Fruit fly (Drosophila melanogaster) whole organism, embryonic: ENCODE data around the gene Cyp4d21.
A peak's percentile ranks its signal among the peaks of the same experiment; 100 is the strongest.

Experiments
- ATbp ChIP-seq: fragments of 200-800 bp; sonication (Bioruptor generic); optimal IDR thresholded peaks from 2 replicates; lab custom pipeline; 2017; ENCODE audit warnings: missing biosample characterization, mild to moderate bottlenecking, missing genetic modification characterization, missing genetic modification reagents
- Antp ChIP-seq: fragments of 200-800 bp; sonication (Bioruptor generic); optimal IDR thresholded peaks from 3 replicates; lab custom pipeline; 2016; ENCODE audit warnings: missing biosample characterization, missing genetic modification characterization
- CG10366 ChIP-seq: fragments of 200-800 bp; sonication (Bioruptor generic); IDR thresholded peaks from 2 replicates; pipeline ENCODE4 v1.3.6; 2022; ENCODE audit warnings: missing biosample characterization, missing genetic modification characterization
- CG11560 ChIP-seq: fragments of 200-800 bp; sonication (Bioruptor generic); IDR thresholded peaks from 3 replicates; pipeline ENCODE4 v1.3.6; 2022; ENCODE audit warnings: missing biosample characterization, missing genetic modification characterization
- CG12104 ChIP-seq: fragments of 200-800 bp; sonication (Bioruptor generic); optimal IDR thresholded peaks from 3 replicates; lab custom pipeline; 2016; ENCODE audit warnings: missing biosample characterization, missing genetic modification characterization
- CG12219 ChIP-seq: fragments of 200-800 bp; sonication (Bioruptor generic); optimal IDR thresholded peaks from 3 replicates; lab custom pipeline; 2018; ENCODE audit warnings: missing biosample characterization, mild to moderate bottlenecking, missing genetic modification characterization
- CG1233 ChIP-seq: fragments of 200-800 bp; sonication (Bioruptor generic); optimal IDR thresholded peaks from 4 replicates; lab custom pipeline; 2018; ENCODE audit warnings: missing biosample characterization, mild to moderate bottlenecking, missing genetic modification characterization
- CG13424 ChIP-seq: fragments of 200-800 bp; sonication (Bioruptor generic); optimal IDR thresholded peaks from 2 replicates; lab custom pipeline; 2019; ENCODE audit warnings: missing biosample characterization, mild to moderate bottlenecking, missing genetic modification characterization, moderate library complexity
- CG13624 ChIP-seq: fragments of 200-800 bp; sonication (Bioruptor generic); optimal IDR thresholded peaks from 2 replicates; lab custom pipeline; 2016; ENCODE audit warnings: missing biosample characterization, missing genetic modification characterization
- CG2129 ChIP-seq: fragments of 200-800 bp; sonication (Bioruptor generic); IDR thresholded peaks from 2 replicates; pipeline ENCODE4 v1.3.6; 2022; ENCODE audit warnings: missing biosample characterization, missing genetic modification characterization; ENCODE audit not compliant: partially characterized antibody
- CG30020 ChIP-seq: fragments of 200-800 bp; optimal IDR thresholded peaks from 2 replicates; lab custom pipeline; 2019; ENCODE audit warnings: missing biosample characterization, mild to moderate bottlenecking, missing genetic modification characterization, moderate library complexity
- CG3163 ChIP-seq: fragments of 200-800 bp; sonication (Bioruptor generic); optimal IDR thresholded peaks from 3 replicates; lab custom pipeline; 2016; ENCODE audit warnings: missing biosample characterization, missing genetic modification characterization
- CG33213 ChIP-seq: fragments of 200-800 bp; sonication (Bioruptor generic); optimal IDR thresholded peaks from 3 replicates; lab custom pipeline; 2016; ENCODE audit warnings: missing biosample characterization, missing genetic modification characterization
- CG34224 ChIP-seq: fragments of 200-800 bp; sonication (Bioruptor generic); IDR thresholded peaks from 3 replicates; pipeline ENCODE4 v1.3.6; 2022; ENCODE audit warnings: missing biosample characterization, missing genetic modification characterization; ENCODE audit not compliant: partially characterized antibody
- CG34422 ChIP-seq: fragments of 200-800 bp; sonication (Bioruptor generic); IDR thresholded peaks from 3 replicates; pipeline ENCODE4 v1.3.6; 2022; ENCODE audit warnings: missing biosample characterization, missing genetic modification characterization
- CG3995 ChIP-seq: fragments of 200-800 bp; sonication (Bioruptor generic); optimal IDR thresholded peaks from 3 replicates; lab custom pipeline; 2016; ENCODE audit warnings: missing biosample characterization, missing genetic modification characterization
- CG5953 ChIP-seq: fragments of 200-800 bp; sonication (Bioruptor generic); IDR thresholded peaks from 2 replicates; pipeline ENCODE4 v1.3.6; 2022; ENCODE audit warnings: missing biosample characterization, missing genetic modification characterization
- CG6765 ChIP-seq: fragments of 200-800 bp; sonication (Bioruptor generic); optimal IDR thresholded peaks from 3 replicates; lab custom pipeline; 2017; ENCODE audit warnings: missing biosample characterization, mild to moderate bottlenecking, missing genetic modification characterization
- CG7987 ChIP-seq: fragments of 200-800 bp; sonication (Bioruptor generic); optimal IDR thresholded peaks from 2 replicates; lab custom pipeline; 2018; ENCODE audit warnings: missing biosample characterization, mild to moderate bottlenecking, missing genetic modification characterization, moderate library complexity
- CG8388 ChIP-seq: fragments of 200-800 bp; sonication (Bioruptor generic); optimal IDR thresholded peaks from 2 replicates; lab custom pipeline; 2019; ENCODE audit warnings: missing biosample characterization, mild to moderate bottlenecking, missing genetic modification characterization, moderate library complexity
- CG8478 ChIP-seq: fragments of >200 bp; optimal IDR thresholded peaks from 2 replicates; lab custom pipeline; 2018
- CG9609 ChIP-seq: fragments of 200-800 bp; sonication (Bioruptor generic); optimal IDR thresholded peaks from 3 replicates; lab custom pipeline; 2016; ENCODE audit warnings: missing biosample characterization, missing genetic modification characterization
- CG9817 ChIP-seq: fragments of 200-800 bp; sonication (Bioruptor generic); optimal IDR thresholded peaks from 2 replicates; lab custom pipeline; 2018; ENCODE audit warnings: missing biosample characterization, mild to moderate bottlenecking, missing genetic modification characterization, moderate library complexity
- CTCF ChIP-seq: fragments of 200-800 bp; sonication (Bioruptor generic); optimal IDR thresholded peaks from 2 replicates; lab custom pipeline; 2017; ENCODE audit warnings: missing biosample characterization, mild to moderate bottlenecking, missing genetic modification characterization, moderate library complexity
- CrebB ChIP-seq: fragments of 200-800 bp; sonication (Bioruptor generic); optimal IDR thresholded peaks from 3 replicates; lab custom pipeline; 2018; ENCODE audit warnings: missing biosample characterization, mild to moderate bottlenecking, missing genetic modification characterization
- Drgx ChIP-seq: fragments of 200-800 bp; sonication (Bioruptor generic); IDR thresholded peaks from 2 replicates; pipeline ENCODE4 v1.3.6; 2022; ENCODE audit warnings: missing biosample characterization, missing genetic modification characterization
- E2f1 ChIP-seq: fragments of 200-800 bp; sonication (Bioruptor generic); IDR thresholded peaks from 2 replicates; pipeline ENCODE4 v1.3.6; 2022; ENCODE audit warnings: missing biosample characterization, missing genetic modification characterization
- Ets65A ChIP-seq: fragments of 200-800 bp; sonication (Bioruptor generic); peaks from one replicate; lab custom pipeline; 2016; ENCODE audit warnings: missing biosample characterization, missing genetic modification characterization
- Gsc ChIP-seq: fragments of 200-800 bp; sonication (Bioruptor generic); IDR thresholded peaks from 2 replicates; pipeline ENCODE4 v1.3.6; 2022; ENCODE audit warnings: missing biosample characterization, missing genetic modification characterization
- Hr51 ChIP-seq, 2 experiments: fragments of 200-800 bp; sonication (Bioruptor generic); optimal IDR thresholded peaks; 2 replicates in 1 of 2; 3 replicates in 1 of 2; lab custom pipeline; 2016 to 2018; ENCODE audit warnings: missing biosample characterization in 2 of 2, missing genetic modification characterization in 2 of 2, mild to moderate bottlenecking in 1 of 2, moderate library complexity in 1 of 2
- NC2α ChIP-seq: fragments of 200-800 bp; sonication (Bioruptor generic); optimal IDR thresholded peaks from 2 replicates; lab custom pipeline; 2016; ENCODE audit warnings: missing biosample characterization, missing genetic modification characterization
- NK7.1 ChIP-seq: fragments of 200-800 bp; sonication (Bioruptor generic); optimal IDR thresholded peaks from 3 replicates; lab custom pipeline; 2016; ENCODE audit warnings: missing biosample characterization, missing genetic modification characterization
- Neu2 ChIP-seq: fragments of 200-800 bp; sonication (Bioruptor generic); optimal IDR thresholded peaks from 3 replicates; lab custom pipeline; 2016; ENCODE audit warnings: missing biosample characterization, missing genetic modification characterization, borderline replicate concordance
- Nf-YA ChIP-seq: fragments of 200-800 bp; sonication (Bioruptor generic); IDR thresholded peaks from 2 replicates; pipeline ENCODE4 v1.3.6; 2022; ENCODE audit warnings: missing biosample characterization, missing genetic modification characterization
- Nf-YB ChIP-seq: fragments of 200-800 bp; sonication (Bioruptor generic); optimal IDR thresholded peaks from 3 replicates; lab custom pipeline; 2019; ENCODE audit warnings: missing biosample characterization, mild to moderate bottlenecking, missing genetic modification characterization, moderate library complexity
- Oaz ChIP-seq: fragments of 200-800 bp; sonication (Bioruptor generic); IDR thresholded peaks from 2 replicates; pipeline ENCODE4 v1.3.6; 2022; ENCODE audit warnings: missing biosample characterization, missing genetic modification characterization
- Optix ChIP-seq: fragments of 200-800 bp; sonication (Bioruptor generic); IDR thresholded peaks from 3 replicates; pipeline ENCODE4 v1.3.6; 2022; ENCODE audit warnings: missing biosample characterization, missing genetic modification characterization
- Ssrp ChIP-seq: fragments of 200-800 bp; sonication (Bioruptor generic); optimal IDR thresholded peaks from 2 replicates; lab custom pipeline; 2018; ENCODE audit warnings: missing biosample characterization, mild to moderate bottlenecking, missing genetic modification characterization, moderate library complexity
- Taf1 ChIP-seq: fragments of 200-800 bp; sonication (Bioruptor generic); IDR thresholded peaks from 2 replicates; pipeline ENCODE4 v1.3.6; 2022; ENCODE audit warnings: missing biosample characterization, missing genetic modification characterization
- Tbp ChIP-seq: fragments of >200 bp; optimal IDR thresholded peaks from 2 replicates; lab custom pipeline; 2018; ENCODE audit warnings: missing biosample characterization, missing genetic modification characterization
- Vsx1 ChIP-seq: fragments of 200-800 bp; sonication (Bioruptor generic); optimal IDR thresholded peaks from 2 replicates; lab custom pipeline; 2017; ENCODE audit warnings: missing biosample characterization, mild to moderate bottlenecking, missing genetic modification characterization, missing genetic modification reagents
- cad ChIP-seq: fragments of >200 bp; optimal IDR thresholded peaks from 2 replicates; lab custom pipeline; 2017; ENCODE audit warnings: missing biosample characterization, missing genetic modification characterization
- croc ChIP-seq: fragments of 200-800 bp; sonication (Bioruptor generic); conservative IDR thresholded peaks from 3 replicates; pipeline ENCODE4 v1.3.6; 2022; ENCODE audit warnings: missing biosample characterization, missing genetic modification characterization
- dati ChIP-seq: fragments of 200-800 bp; sonication (Bioruptor generic); IDR thresholded peaks from 2 replicates; pipeline ENCODE4 v1.3.6; 2022; ENCODE audit warnings: missing biosample characterization, missing genetic modification characterization
- dpn ChIP-seq, 2 experiments: fragments of 200-800 bp; sonication (Bioruptor generic); optimal IDR thresholded peaks; 3 replicates each; lab custom pipeline; 2016; ENCODE audit warnings: missing biosample characterization in 2 of 2, missing genetic modification characterization in 2 of 2
- kay ChIP-seq: fragments of 200-800 bp; sonication (Bioruptor generic); optimal IDR thresholded peaks from 2 replicates; lab custom pipeline; 2016; ENCODE audit warnings: missing biosample characterization, missing genetic modification characterization
- lbe ChIP-seq: fragments of 200-800 bp; sonication (Bioruptor generic); optimal IDR thresholded peaks from 2 replicates; lab custom pipeline; 2016; ENCODE audit warnings: missing biosample characterization, mild to moderate bottlenecking, missing genetic modification characterization
- pan ChIP-seq, 4 experiments: fragments of >200 bp in 3 of 4; fragments of 200-800 bp in 1 of 4; sonication (Bioruptor generic) in 1 of 4; optimal IDR thresholded peaks in 3 of 4; IDR thresholded peaks in 1 of 4; 2 replicates each; pipeline versions ENCODE4 v1.3.6 to Lab custom; 2017 to 2022; ENCODE audit warnings: missing biosample characterization in 2 of 4, missing genetic modification characterization in 2 of 4, mixed read lengths in 1 of 4
- peb ChIP-seq: fragments of 200-800 bp; sonication (Bioruptor generic); IDR thresholded peaks from 2 replicates; pipeline ENCODE4 v1.3.6; 2022; ENCODE audit warnings: missing biosample characterization, missing genetic modification characterization
- scrt ChIP-seq: fragments of 200-800 bp; sonication (Bioruptor generic); optimal IDR thresholded peaks from 2 replicates; lab custom pipeline; 2018; ENCODE audit warnings: missing biosample characterization, mild to moderate bottlenecking, missing genetic modification characterization, moderate library complexity
- tx ChIP-seq: fragments of 200-800 bp; sonication (Bioruptor generic); optimal IDR thresholded peaks from 2 replicates; lab custom pipeline; 2016; ENCODE audit warnings: missing biosample characterization, missing genetic modification characterization
- vfl ChIP-seq: fragments of 200-800 bp; sonication (Bioruptor generic); optimal IDR thresholded peaks from 2 replicates; lab custom pipeline; 2016; ENCODE audit warnings: missing biosample characterization, missing genetic modification characterization

Gene Cyp4d21

DNA sequence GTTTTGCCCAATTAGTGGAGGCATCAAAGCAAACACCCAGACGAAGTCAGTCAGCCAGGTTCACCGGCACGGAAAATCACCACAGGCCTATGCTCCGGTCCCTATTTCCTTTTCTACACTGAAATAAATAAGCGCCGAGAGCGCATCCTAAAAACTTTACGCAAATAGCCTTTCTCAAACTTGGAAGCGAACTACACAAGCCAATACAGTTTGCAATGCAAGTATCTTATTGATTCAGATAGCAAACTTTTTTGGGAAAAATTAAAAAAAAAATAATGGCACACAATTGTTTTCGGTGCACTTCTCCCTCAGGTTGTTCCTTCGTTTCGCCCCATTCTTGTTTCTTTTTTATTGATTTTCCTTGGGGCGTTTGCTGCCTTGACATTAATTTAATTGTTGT lies 40.5 kb upstream of the Cyp4d21 start (continued):
- peak; percentile 66 for TF ChIP-seq ATbp (GFP tag; lab: Kevin White, UChicago)
- TF ChIP-seq NC2α (GFP tag; lab: Kevin White, UChicago): peak; percentile 61
- TF ChIP-seq E2f1 (GFP tag; lab: Robert Waterston, UW): peak; percentile 39; the same call in 1 of the 2 replicates
- TF ChIP-seq CG1233: peak; percentile 57
- 0 out of 3 replicates have a peak, but pooled peaks have one; percentile 43 for TF ChIP-seq CG34422 (GFP tag; lab: Robert Waterston, UW)
- TF ChIP-seq Antp: peak; percentile 84
- no peak for TF ChIP-seq pan (optimal IDR thresholded peaks at IDR 0.05; lab: Kevin White, UChicago)
- TF ChIP-seq pan (GFP tag; optimal IDR thresholded peaks at IDR 0.05 in 1 of 2, IDR thresholded peaks at IDR 0.05 in 1 of 2): peak in 1 of 2 experiments; percentile 64
- TF ChIP-seq Neu2: peak; percentile 37
- peak; percentile 10 for TF ChIP-seq vfl (GFP tag; lab: Kevin White, UChicago)
- TF ChIP-seq Optix: peak; percentile 72
- peak; percentile 28; the same call in 1 of the 2 replicates for TF ChIP-seq Gsc
- TF ChIP-seq dati: peak; percentile 45; the same call in 1 of the 2 replicates
- peak; percentile 66 for TF ChIP-seq CG33213
- peak; percentile 31 for TF ChIP-seq CG13424
- TF ChIP-seq CG12219: peak; percentile 13
- peak; percentile 39 for TF ChIP-seq CG12104 (GFP tag; lab: Kevin White, UChicago)
- TF ChIP-seq CG10366: peak; percentile 79
- peak; percentile 97 for TF ChIP-seq Ets65A (GFP tag; lab: Kevin White, UChicago)
- TF ChIP-seq Drgx (GFP tag; lab: Robert Waterston, UW): no peak
- no peak for TF ChIP-seq cad (GFP tag; lab: Kevin White, UChicago)
- TF ChIP-seq CG30020 (tag; lab: Kevin White, UChicago): no peak
- peak; percentile 69 for TF ChIP-seq Ssrp (tag; lab: Kevin White, UChicago)
- 0 out of 2 replicates have a peak, but pooled peaks have one; percentile 20 for TF ChIP-seq Nf-YA
- peak; percentile 9 for TF ChIP-seq CTCF (GFP tag; lab: Kevin White, UChicago)
- no peak for TF ChIP-seq CrebB
- no peak for TF ChIP-seq CG34224 (GFP tag; lab: Robert Waterston, UW)
- no peak for TF ChIP-seq Taf1 (GFP tag; lab: Robert Waterston, UW)
- TF ChIP-seq NK7.1: peak; percentile 58
- peak; percentile 62 to 65 for TF ChIP-seq Hr51 (GFP tag; optimal IDR thresholded peaks at IDR 0.05; lab: Kevin White, UChicago)
- peak; percentile 41 for TF ChIP-seq CG3163 (GFP tag; lab: Kevin White, UChicago)
- no peak for TF ChIP-seq CG7987
- peak; percentile 44 for TF ChIP-seq CG9817
- TF ChIP-seq CG9609 (GFP tag; lab: Kevin White, UChicago): peak; percentile 64
- peak; percentile 74 to 79 for TF ChIP-seq dpn (GFP tag; optimal IDR thresholded peaks at IDR 0.05; lab: Kevin White, UChicago)
- peak; percentile 1 for TF ChIP-seq Nf-YB (GFP tag; lab: Kevin White, UChicago)
- no peak for TF ChIP-seq Oaz (GFP tag; lab: Robert Waterston, UW)
- no peak for TF ChIP-seq Vsx1 (GFP tag; lab: Kevin White, UChicago)
- peak; percentile 45 for TF ChIP-seq tx (GFP tag; lab: Kevin White, UChicago)
- peak; percentile 68 for TF ChIP-seq CG13624 (GFP tag; lab: Kevin White, UChicago)
- TF ChIP-seq croc (GFP tag; lab: Robert Waterston, UW): peak; percentile 73
- no peak for TF ChIP-seq CG8478
- TF ChIP-seq kay (GFP tag; lab: Kevin White, UChicago): peak; percentile 28
- peak; percentile 57 for TF ChIP-seq CG8388 (GFP tag; lab: Kevin White, UChicago)
- no peak for TF ChIP-seq CG6765
- peak; percentile 24 for TF ChIP-seq scrt (GFP tag; lab: Kevin White, UChicago)
- no peak for TF ChIP-seq CG5953 (GFP tag; lab: Robert Waterston, UW)
- TF ChIP-seq Tbp: no peak
- no peak for TF ChIP-seq lbe (GFP tag; lab: Kevin White, UChicago)
- TF ChIP-seq CG11560: no peak
- peak; percentile 27; the same call in 1 of the 2 replicates for TF ChIP-seq peb (GFP tag; lab: Robert Waterston, UW)
- no peak for TF ChIP-seq CG3995 (GFP tag; lab: Kevin White, UChicago)
- TF ChIP-seq CG2129 (GFP tag; lab: Robert Waterston, UW): no peak
